Worm (Caenorhabditis elegans) whole organism, L3 larva: ENCODE data around the gene skat-1.

Experiments
- R02D3.7 ChIP-seq: fragments of 150-350 bp; optimal IDR thresholded peaks from 2 replicates; lab custom pipeline; 2014; ENCODE audit warnings: missing biosample characterization, missing genetic modification characterization
- ZK546.5 ChIP-seq: sonication (generic microtip); optimal IDR thresholded peaks from 2 replicates; lab custom pipeline; 2017; ENCODE audit warnings: missing biosample characterization, missing genetic modification characterization
- aly-2 ChIP-seq: fragments of 150-350 bp; optimal IDR thresholded peaks from 2 replicates; lab custom pipeline; 2014; ENCODE audit warnings: missing biosample characterization, missing genetic modification characterization
- ama-1 ChIP-seq: fragments of 150-350 bp; optimal IDR thresholded peaks from 2 replicates; lab custom pipeline; 2018
- ceh-28 ChIP-seq: fragments of 150-350 bp; optimal IDR thresholded peaks from 2 replicates; lab custom pipeline; 2014; ENCODE audit warnings: missing biosample characterization, missing genetic modification reagents, missing genetic modification characterization
- ceh-82 ChIP-seq: fragments of 150-350 bp; optimal IDR thresholded peaks from 2 replicates; lab custom pipeline; 2014; ENCODE audit warnings: missing biosample characterization, missing genetic modification characterization
- ceh-9 ChIP-seq: sonication (generic microtip); optimal IDR thresholded peaks from 2 replicates; lab custom pipeline; 2018; ENCODE audit warnings: missing biosample characterization, missing genetic modification characterization
- elt-2 ChIP-seq: sonication (generic microtip); optimal IDR thresholded peaks from 2 replicates; lab custom pipeline; 2016; ENCODE audit warnings: missing genetic modification reagents, mild to moderate bottlenecking, missing genetic modification characterization, missing compliant biosample characterization
- fkh-10 ChIP-seq: sonication (generic microtip); optimal IDR thresholded peaks from 2 replicates; lab custom pipeline; 2017; ENCODE audit warnings: missing biosample characterization, missing genetic modification reagents, missing genetic modification characterization
- fkh-2 ChIP-seq: fragments of 150-350 bp; optimal IDR thresholded peaks from 2 replicates; lab custom pipeline; 2014; ENCODE audit warnings: missing biosample characterization, missing genetic modification reagents, missing genetic modification characterization
- fos-1 ChIP-seq: fragments of 150-350 bp; optimal IDR thresholded peaks from 2 replicates; lab custom pipeline; 2014; ENCODE audit warnings: missing biosample characterization, missing genetic modification characterization
- hmg-11 ChIP-seq: sonication (generic microtip); optimal IDR thresholded peaks from 2 replicates; lab custom pipeline; 2016; ENCODE audit warnings: missing genetic modification characterization, missing compliant biosample characterization
- lin-15B ChIP-seq: fragments of 150-350 bp; optimal IDR thresholded peaks from 2 replicates; lab custom pipeline; 2014; ENCODE audit warnings: missing biosample characterization, missing genetic modification characterization
- lin-39 ChIP-seq: fragments of 150-350 bp; optimal IDR thresholded peaks from 2 replicates; lab custom pipeline; 2018; ENCODE audit warnings: missing biosample characterization, missing genetic modification reagents, missing genetic modification characterization
- mdl-1 ChIP-seq: fragments of 150-350 bp; optimal IDR thresholded peaks from 2 replicates; lab custom pipeline; 2014; ENCODE audit warnings: missing biosample characterization, missing genetic modification characterization
- mml-1 ChIP-seq: fragments of 150-350 bp; sonication (generic microtip); optimal IDR thresholded peaks from 3 replicates; lab custom pipeline; 2014; ENCODE audit warnings: missing biosample characterization, missing genetic modification characterization
- nfya-1 ChIP-seq: sonication (generic microtip); optimal IDR thresholded peaks from 2 replicates; lab custom pipeline; 2017; ENCODE audit warnings: missing genetic modification characterization, mild to moderate bottlenecking, missing compliant biosample characterization, antibody characterized with exemption, moderate library complexity; ENCODE audit not compliant: insufficient read depth
- nhr-11 ChIP-seq: fragments of 150-350 bp; optimal IDR thresholded peaks from 2 replicates; lab custom pipeline; 2014; ENCODE audit warnings: missing biosample characterization, missing genetic modification characterization
- nhr-23 ChIP-seq: fragments of 150-350 bp; optimal IDR thresholded peaks from 2 replicates; lab custom pipeline; 2014; ENCODE audit warnings: missing biosample characterization, missing genetic modification reagents, missing genetic modification characterization
- nhr-25 ChIP-seq: sonication (generic microtip); optimal IDR thresholded peaks from 2 replicates; lab custom pipeline; 2017; ENCODE audit warnings: missing biosample characterization, missing genetic modification characterization
- nhr-43 ChIP-seq: sonication (generic microtip); optimal IDR thresholded peaks from 2 replicates; lab custom pipeline; 2016; ENCODE audit warnings: mild to moderate bottlenecking, missing genetic modification characterization, missing compliant biosample characterization; ENCODE audit not compliant: poor library complexity, severe bottlenecking
- nhr-77 ChIP-seq: fragments of 150-350 bp; optimal IDR thresholded peaks from 2 replicates; lab custom pipeline; 2014; ENCODE audit warnings: missing biosample characterization, missing genetic modification characterization
- pha-4 ChIP-seq: fragments of 150-350 bp; optimal IDR thresholded peaks from 2 replicates; lab custom pipeline; 2014; ENCODE audit warnings: missing biosample characterization, missing genetic modification reagents, missing genetic modification characterization
- sea-2 ChIP-seq: fragments of 150-350 bp; sonication (generic microtip); optimal IDR thresholded peaks from 4 replicates; lab custom pipeline; 2014; ENCODE audit warnings: missing biosample characterization, missing genetic modification reagents, missing genetic modification characterization
- skn-1 ChIP-seq: fragments of 150-350 bp; optimal IDR thresholded peaks from 2 replicates; lab custom pipeline; 2014; ENCODE audit warnings: missing biosample characterization, missing genetic modification characterization
- snpc-4 ChIP-seq: fragments of 150-350 bp; optimal IDR thresholded peaks from 2 replicates; lab custom pipeline; 2014; ENCODE audit warnings: missing biosample characterization, missing genetic modification characterization
- unc-39 ChIP-seq: sonication (generic microtip); optimal IDR thresholded peaks from 4 replicates; lab custom pipeline; 2017; ENCODE audit warnings: missing biosample characterization, missing genetic modification characterization
- unc-62 ChIP-seq: fragments of 150-350 bp; sonication (generic microtip); optimal IDR thresholded peaks from 4 replicates; lab custom pipeline; 2014; ENCODE audit warnings: missing biosample characterization, missing genetic modification reagents, missing genetic modification characterization
- zag-1 ChIP-seq: fragments of 150-350 bp; optimal IDR thresholded peaks from 2 replicates; lab custom pipeline; 2014; ENCODE audit warnings: missing biosample characterization, missing genetic modification characterization
- ztf-11 ChIP-seq: fragments of 150-350 bp; optimal IDR thresholded peaks from 2 replicates; lab custom pipeline; 2014; ENCODE audit warnings: missing biosample characterization, missing genetic modification characterization

The skat-1 gene

DNA sequence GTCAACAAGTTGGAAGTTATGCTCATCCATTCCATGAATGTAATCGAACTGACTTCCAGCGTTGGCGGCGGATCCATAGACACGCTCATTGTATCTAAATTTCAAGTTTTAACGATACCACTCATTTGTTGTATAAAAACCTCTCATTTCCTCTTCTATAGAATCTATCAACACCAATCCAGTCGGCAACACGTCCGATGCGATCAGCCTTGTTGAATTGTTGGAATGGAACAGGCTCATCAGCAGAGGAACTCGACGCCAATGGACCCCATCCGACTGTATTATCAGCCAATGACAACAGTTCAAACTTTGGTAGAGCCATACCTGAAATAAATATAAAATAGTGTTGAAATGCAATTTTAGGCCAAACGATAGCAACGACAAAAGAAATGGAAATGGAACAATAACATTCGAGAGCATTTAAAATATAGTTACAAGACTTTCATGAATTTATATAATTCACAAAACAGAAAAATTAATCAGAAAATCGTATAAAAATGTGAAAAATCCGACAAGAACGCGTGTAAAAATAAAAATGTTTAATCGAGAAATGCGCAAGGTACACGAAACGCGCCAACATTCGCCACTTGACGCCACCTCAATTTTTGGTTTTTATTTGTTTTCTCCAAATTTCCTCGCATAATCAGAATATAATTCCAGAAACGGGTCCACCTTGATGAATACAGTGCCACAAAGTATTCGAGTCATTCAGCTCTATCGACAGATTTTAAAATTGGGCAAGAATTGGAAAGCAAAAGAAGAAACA is 25.1 kb downstream of the skat-1 start, which contains the start of the genes eif-3.D and R08D7.4:
Gene eif-3.D (minus strand): TSS at position 324 of the 766 bp plus-strand sequence.
Gene R08D7.4 (plus strand): TSS at position 638 of the 766 bp plus-strand sequence.
- TF ChIP-seq pha-4 (tag; lab: Kevin White, UChicago), result peak; percentile 76
- peak; percentile 57 for TF ChIP-seq nhr-23 (tag; lab: Kevin White, UChicago)
- no peak for TF ChIP-seq unc-39 (tag; lab: Kevin White, UChicago)
- peak; percentile 8 for TF ChIP-seq nhr-25 (tag; lab: Kevin White, UChicago)
- TF ChIP-seq lin-15B (tag; lab: Kevin White, UChicago), result peak; percentile 62
- no peak for TF ChIP-seq ceh-82 (tag; lab: Kevin White, UChicago)
- TF ChIP-seq zag-1 (tag; lab: Kevin White, UChicago), result no peak
- peak; percentile 59 for TF ChIP-seq snpc-4
- TF ChIP-seq lin-39, result peak; percentile 7
- peak; percentile 73 for TF ChIP-seq hmg-11
- no peak for TF ChIP-seq skn-1
- no peak for TF ChIP-seq mdl-1 (tag; lab: Kevin White, UChicago)
- no peak for TF ChIP-seq aly-2 (tag; lab: Kevin White, UChicago)
- TF ChIP-seq fos-1 (tag; lab: Kevin White, UChicago), result no peak
- TF ChIP-seq R02D3.7 (tag; lab: Kevin White, UChicago), result no peak
- no peak for TF ChIP-seq ZK546.5 (tag; lab: Kevin White, UChicago)
- TF ChIP-seq nfya-1 (tag; lab: Kevin White, UChicago), result peak; percentile 58
- no peak for TF ChIP-seq sea-2 (GFP tag; lab: Kevin White, UChicago)
- peak; percentile 40 for TF ChIP-seq elt-2 (tag; lab: Kevin White, UChicago)
- TF ChIP-seq nhr-43, result peak; percentile 23

DNA sequence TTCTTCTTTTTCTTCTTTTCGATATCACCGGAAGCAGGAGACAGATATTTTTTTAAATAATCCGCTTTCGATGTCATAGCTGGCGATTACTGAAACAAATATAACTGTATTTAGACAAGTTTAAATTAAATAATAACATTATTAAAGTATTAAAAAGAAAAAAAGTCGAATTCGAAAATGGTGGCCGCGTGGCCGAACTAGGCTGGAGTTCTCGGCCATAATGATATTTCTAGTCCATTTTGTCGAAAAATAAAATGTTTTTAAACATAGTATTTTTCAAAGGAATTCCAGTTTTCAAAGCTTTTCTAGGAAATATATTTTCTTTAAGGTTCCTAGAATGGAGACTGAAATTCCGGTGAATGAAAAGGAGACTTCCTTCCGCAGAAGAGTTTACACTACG is 28.9 kb downstream of the skat-1 start, which contains the start of the genes bud-13 and rpap-2:
Gene bud-13 (minus strand): TSS at position 89 of the 400 bp plus-strand sequence.
Gene rpap-2 (plus strand): TSS at position 329 of the 400 bp plus-strand sequence.
- TF ChIP-seq fkh-10 (GFP tag; lab: Kevin White, UChicago) (no peak), lin-15B (tag; lab: Kevin White, UChicago) (peak; percentile 11), nfya-1 (tag; lab: Kevin White, UChicago) (peak; percentile 12)

DNA sequence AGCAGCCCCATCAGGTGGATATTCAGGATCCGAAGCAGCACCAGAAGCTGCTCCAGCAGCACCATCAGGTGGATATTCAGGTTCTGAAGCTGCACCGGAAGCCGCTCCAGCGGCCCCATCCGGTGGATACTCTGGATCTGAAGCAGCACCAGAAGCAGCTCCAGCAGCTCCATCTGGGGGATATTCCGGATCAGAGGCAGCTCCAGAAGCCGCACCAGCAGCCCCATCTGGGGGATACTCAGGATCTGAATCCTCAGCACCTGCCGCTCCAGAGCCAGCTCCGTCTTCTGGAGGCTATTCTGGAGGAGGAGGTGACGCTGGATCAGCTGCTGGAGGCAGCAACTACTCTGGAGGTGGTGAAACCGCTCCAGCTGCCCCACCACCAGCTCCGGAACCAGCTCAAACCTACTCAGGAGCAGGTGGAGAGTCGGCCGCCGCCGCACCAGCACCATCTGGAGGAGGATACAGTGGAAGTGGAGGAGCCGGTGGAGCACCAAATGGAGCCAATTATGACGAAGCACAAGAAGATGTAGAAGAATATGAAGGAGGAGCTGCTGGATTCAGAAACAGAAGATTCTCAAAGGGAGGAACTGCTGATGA is 31.8 kb downstream of the skat-1 start:
- TF ChIP-seq ceh-9, result no peak
- no peak for TF ChIP-seq nhr-11
- no peak for TF ChIP-seq ama-1 (lab: Kevin White, UChicago)
- no peak for TF ChIP-seq fos-1 (tag; lab: Kevin White, UChicago)
- TF ChIP-seq skn-1, result no peak
- TF ChIP-seq unc-39 (tag; lab: Kevin White, UChicago), result no peak
- no peak for TF ChIP-seq zag-1 (tag; lab: Kevin White, UChicago)
- no peak for TF ChIP-seq lin-39
- TF ChIP-seq unc-62 (GFP tag; lab: Kevin White, UChicago), result no peak
- no peak for TF ChIP-seq ceh-28 (tag; lab: Kevin White, UChicago)
- no peak for TF ChIP-seq nhr-77 (tag; lab: Kevin White, UChicago)
- no peak for TF ChIP-seq ztf-11 (tag; lab: Kevin White, UChicago)
- TF ChIP-seq R02D3.7 (tag; lab: Kevin White, UChicago), result no peak
- no peak for TF ChIP-seq aly-2 (tag; lab: Kevin White, UChicago)
- no peak for TF ChIP-seq nfya-1 (tag; lab: Kevin White, UChicago)
- TF ChIP-seq hmg-11, result no peak
- no peak for TF ChIP-seq nhr-23 (tag; lab: Kevin White, UChicago)
- no peak for TF ChIP-seq fkh-2 (tag; lab: Kevin White, UChicago)
- TF ChIP-seq snpc-4, result no peak
- no peak for TF ChIP-seq mml-1

ce11 chrIII:8962475-8962874 is 34.1 kb downstream of the skat-1 start:
- no peak for TF ChIP-seq ama-1 (lab: Kevin White, UChicago)
- TF ChIP-seq aly-2 (tag; lab: Kevin White, UChicago), result no peak
- TF ChIP-seq unc-62 (GFP tag; lab: Kevin White, UChicago), result no peak
- no peak for TF ChIP-seq elt-2 (tag; lab: Kevin White, UChicago)
- TF ChIP-seq fkh-10 (GFP tag; lab: Kevin White, UChicago), result no peak
- no peak for TF ChIP-seq fkh-2 (tag; lab: Kevin White, UChicago)
- TF ChIP-seq nhr-11, result no peak
- TF ChIP-seq mdl-1 (tag; lab: Kevin White, UChicago), result no peak
